Fruit fly (Drosophila melanogaster) whole organism, embryonic: ENCODE data around the gene Ide.

ENCODE experiments used
- Blimp-1 ChIP-seq: fragments of 200-800 bp; sonication (Bioruptor generic); optimal IDR thresholded peaks from 3 replicates; lab custom pipeline; 2018; ENCODE audit warnings: missing biosample characterization, missing genetic modification characterization, mild to moderate bottlenecking, moderate library complexity, missing genetic modification reagents
- CG1024 ChIP-seq: fragments of 200-800 bp; sonication (Bioruptor generic); IDR thresholded peaks from 2 replicates; pipeline ENCODE4 v1.3.6; 2022; ENCODE audit warnings: missing biosample characterization, missing genetic modification characterization
- CG10274 ChIP-seq: fragments of 200-800 bp; sonication (Bioruptor generic); optimal IDR thresholded peaks from 3 replicates; lab custom pipeline; 2017; ENCODE audit warnings: missing biosample characterization, mild to moderate bottlenecking, missing genetic modification characterization
- CG11085 ChIP-seq: fragments of 200-800 bp; sonication (Bioruptor generic); IDR thresholded peaks from 2 replicates; pipeline ENCODE4 v1.3.6; 2022; ENCODE audit warnings: missing biosample characterization, missing genetic modification characterization
- CG11695 ChIP-seq: fragments of 200-800 bp; sonication (Bioruptor generic); IDR thresholded peaks from 3 replicates; pipeline ENCODE4 v1.3.6; 2022; ENCODE audit warnings: missing biosample characterization, missing genetic modification characterization
- CG12155 ChIP-seq: fragments of 200-800 bp; sonication (Bioruptor generic); optimal IDR thresholded peaks from 3 replicates; lab custom pipeline; 2016; ENCODE audit warnings: missing biosample characterization, missing genetic modification characterization
- CG13424 ChIP-seq: fragments of 200-800 bp; sonication (Bioruptor generic); optimal IDR thresholded peaks from 2 replicates; lab custom pipeline; 2019; ENCODE audit warnings: missing biosample characterization, mild to moderate bottlenecking, missing genetic modification characterization, moderate library complexity
- CG14014 ChIP-seq: fragments of 200-800 bp; sonication (Bioruptor generic); IDR thresholded peaks from 2 replicates; pipeline ENCODE4 v1.3.6; 2022; ENCODE audit warnings: missing biosample characterization, missing genetic modification characterization
- CG17385 ChIP-seq: fragments of 200-800 bp; sonication (Bioruptor generic); optimal IDR thresholded peaks from 3 replicates; lab custom pipeline; 2018; ENCODE audit warnings: missing biosample characterization, mild to moderate bottlenecking, missing genetic modification characterization
- CG17612 ChIP-seq: fragments of 200-800 bp; sonication (Bioruptor generic); IDR thresholded peaks from 2 replicates; pipeline ENCODE4 v1.3.6; 2022; ENCODE audit warnings: missing biosample characterization, missing genetic modification characterization
- CG2116 ChIP-seq: fragments of 200-800 bp; sonication (Bioruptor generic); optimal IDR thresholded peaks from 3 replicates; lab custom pipeline; 2018; ENCODE audit warnings: missing biosample characterization, mild to moderate bottlenecking, missing genetic modification characterization
- CG31224 ChIP-seq: fragments of 200-800 bp; sonication (Bioruptor generic); IDR thresholded peaks from 2 replicates; pipeline ENCODE4 v1.3.6; 2022; ENCODE audit warnings: missing biosample characterization, missing genetic modification characterization
- CG32772 ChIP-seq: fragments of 200-800 bp; sonication (Bioruptor generic); IDR thresholded peaks from 2 replicates; pipeline ENCODE4 v1.3.6; 2022; ENCODE audit warnings: missing biosample characterization, missing genetic modification characterization
- CG5953 ChIP-seq: fragments of 200-800 bp; sonication (Bioruptor generic); IDR thresholded peaks from 2 replicates; pipeline ENCODE4 v1.3.6; 2022; ENCODE audit warnings: missing biosample characterization, missing genetic modification characterization
- CG6254 ChIP-seq: fragments of 200-800 bp; sonication (Bioruptor generic); optimal IDR thresholded peaks from 3 replicates; lab custom pipeline; 2017; ENCODE audit warnings: mild to moderate bottlenecking, missing biosample characterization, missing genetic modification reagents, missing genetic modification characterization
- CG7357 ChIP-seq: fragments of 200-800 bp; sonication (Bioruptor generic); IDR thresholded peaks from 3 replicates; pipeline ENCODE4 v1.3.6; 2022; ENCODE audit warnings: missing biosample characterization, missing genetic modification characterization
- CG8281 ChIP-seq: fragments of 200-800 bp; sonication (Bioruptor generic); optimal IDR thresholded peaks from 2 replicates; lab custom pipeline; 2018; ENCODE audit warnings: missing biosample characterization, mild to moderate bottlenecking, missing genetic modification characterization, moderate library complexity
- CG8290 ChIP-seq, 3 experiments: fragments of 200-800 bp; sonication (Bioruptor generic); optimal IDR thresholded peaks; 2 replicates each; lab custom pipeline; 2016 to 2019; ENCODE audit warnings: missing biosample characterization in 3 of 3, missing genetic modification characterization in 3 of 3, mild to moderate bottlenecking in 2 of 3, moderate library complexity in 1 of 3
- CG9727 ChIP-seq: fragments of 200-800 bp; sonication (Bioruptor generic); optimal IDR thresholded peaks from 3 replicates; lab custom pipeline; 2017; ENCODE audit warnings: missing biosample characterization, mild to moderate bottlenecking, missing genetic modification characterization
- Gug ChIP-seq: fragments of 200-800 bp; sonication (Bioruptor generic); IDR thresholded peaks from 4 replicates; pipeline ENCODE4 v1.3.6; 2022; ENCODE audit warnings: missing biosample characterization, missing genetic modification characterization
- HmgZ ChIP-seq: fragments of 200-800 bp; sonication (Bioruptor generic); optimal IDR thresholded peaks from 2 replicates; lab custom pipeline; 2018; ENCODE audit warnings: missing biosample characterization, mild to moderate bottlenecking, missing genetic modification characterization
- Hr3 ChIP-seq: fragments of 200-800 bp; sonication (Bioruptor generic); optimal IDR thresholded peaks from 3 replicates; lab custom pipeline; 2016; ENCODE audit warnings: missing biosample characterization, missing genetic modification characterization
- Hsf ChIP-seq: fragments of 200-800 bp; sonication (Bioruptor generic); optimal IDR thresholded peaks from 3 replicates; lab custom pipeline; 2016; ENCODE audit warnings: missing biosample characterization, missing genetic modification characterization
- NC2β ChIP-seq: fragments of 200-800 bp; sonication (Bioruptor generic); optimal IDR thresholded peaks from 2 replicates; lab custom pipeline; 2016; ENCODE audit warnings: missing biosample characterization, missing genetic modification characterization
- Neu2 ChIP-seq: fragments of 200-800 bp; sonication (Bioruptor generic); optimal IDR thresholded peaks from 3 replicates; lab custom pipeline; 2016; ENCODE audit warnings: missing biosample characterization, missing genetic modification characterization, borderline replicate concordance
- NfI ChIP-seq: fragments of 200-800 bp; sonication (Bioruptor generic); optimal IDR thresholded peaks from 3 replicates; lab custom pipeline; 2018; ENCODE audit warnings: missing biosample characterization, mild to moderate bottlenecking, missing genetic modification characterization, moderate library complexity
- Oli ChIP-seq: fragments of 200-800 bp; sonication (Bioruptor generic); optimal IDR thresholded peaks from 2 replicates; lab custom pipeline; 2018; ENCODE audit warnings: missing biosample characterization, mild to moderate bottlenecking, missing genetic modification characterization, moderate library complexity
- Opbp ChIP-seq: fragments of 200-800 bp; sonication (Bioruptor generic); IDR thresholded peaks from 3 replicates; pipeline ENCODE4 v1.3.6; 2022; ENCODE audit warnings: missing biosample characterization, missing genetic modification characterization; ENCODE audit not compliant: partially characterized antibody
- Trl ChIP-seq, 3 experiments: fragments of >200 bp in 2 of 3; fragments of 200-800 bp in 1 of 3; sonication (Bioruptor generic) in 1 of 3; optimal IDR thresholded peaks; 2 replicates in 1 of 3; 3 replicates in 2 of 3; lab custom pipeline; 2016 to 2017; ENCODE audit warnings: missing biosample characterization in 1 of 3, missing genetic modification characterization in 1 of 3
- ac ChIP-seq: fragments of 200-800 bp; sonication (Bioruptor generic); optimal IDR thresholded peaks from 3 replicates; lab custom pipeline; 2017; ENCODE audit warnings: missing biosample characterization, mild to moderate bottlenecking, missing genetic modification characterization
- ap ChIP-seq: fragments of 200-800 bp; sonication (Bioruptor generic); IDR thresholded peaks from 2 replicates; pipeline ENCODE4 v1.3.6; 2022; ENCODE audit warnings: missing biosample characterization, missing genetic modification characterization
- btn ChIP-seq: fragments of 200-800 bp; sonication (Bioruptor generic); optimal IDR thresholded peaks from 2 replicates; lab custom pipeline; 2016; ENCODE audit warnings: missing biosample characterization, missing genetic modification characterization
- cas ChIP-seq: fragments of 200-800 bp; sonication (Bioruptor generic); IDR thresholded peaks from 2 replicates; pipeline ENCODE4 v1.3.6; 2022; ENCODE audit warnings: missing biosample characterization, missing genetic modification characterization
- cwo ChIP-seq: fragments of 200-800 bp; sonication (Bioruptor generic); optimal IDR thresholded peaks from 3 replicates; lab custom pipeline; 2017; ENCODE audit warnings: missing biosample characterization, missing genetic modification characterization, mild to moderate bottlenecking, moderate library complexity, missing genetic modification reagents
- eve ChIP-seq, 2 experiments: fragments of >200 bp; optimal IDR thresholded peaks; 2 replicates each; lab custom pipeline; 2017; ENCODE audit warnings: missing biosample characterization in 2 of 2, missing genetic modification characterization in 2 of 2
- fd102C ChIP-seq: fragments of 200-800 bp; sonication (Bioruptor generic); optimal IDR thresholded peaks from 2 replicates; lab custom pipeline; 2018; ENCODE audit warnings: missing biosample characterization, mild to moderate bottlenecking, missing genetic modification characterization, moderate library complexity
- gfzf ChIP-seq: fragments of 200-800 bp; sonication (Bioruptor generic); optimal IDR thresholded peaks from 2 replicates; lab custom pipeline; 2016; ENCODE audit warnings: missing biosample characterization, mild to moderate bottlenecking, missing genetic modification characterization, moderate library complexity
- ham ChIP-seq: fragments of 200-800 bp; sonication (Bioruptor generic); IDR thresholded peaks from 2 replicates; pipeline ENCODE4 v1.3.6; 2022; ENCODE audit warnings: missing biosample characterization, missing genetic modification characterization
- hbn ChIP-seq: fragments of 200-800 bp; sonication (Bioruptor generic); IDR thresholded peaks from 2 replicates; pipeline ENCODE4 v1.3.6; 2022; ENCODE audit warnings: missing biosample characterization, missing genetic modification characterization; ENCODE audit not compliant: partially characterized antibody
- hth ChIP-seq: fragments of >200 bp; optimal IDR thresholded peaks from 2 replicates; lab custom pipeline; 2017; ENCODE audit warnings: inconsistent platforms
- nerfin-1 ChIP-seq: fragments of 200-800 bp; sonication (Bioruptor generic); optimal IDR thresholded peaks from 3 replicates; lab custom pipeline; 2019; ENCODE audit warnings: missing biosample characterization, mild to moderate bottlenecking, missing genetic modification characterization, moderate library complexity
- nerfin-2 ChIP-seq: fragments of 200-800 bp; sonication (Bioruptor generic); IDR thresholded peaks from 2 replicates; pipeline ENCODE4 v1.3.6; 2022; ENCODE audit warnings: missing biosample characterization, missing genetic modification characterization; ENCODE audit not compliant: partially characterized antibody
- otp ChIP-seq: fragments of 200-800 bp; sonication (Bioruptor generic); IDR thresholded peaks from 3 replicates; pipeline ENCODE4, ENCODE4 v1.3.6; 2022; ENCODE audit warnings: missing biosample characterization, missing genetic modification characterization
- repo ChIP-seq: fragments of 200-800 bp; sonication (Bioruptor generic); optimal IDR thresholded peaks from 2 replicates; lab custom pipeline; 2016; ENCODE audit warnings: missing biosample characterization, missing genetic modification characterization
- run ChIP-seq: fragments of 200-800 bp; sonication (Bioruptor generic); optimal IDR thresholded peaks from 3 replicates; lab custom pipeline; 2018; ENCODE audit warnings: missing biosample characterization, mild to moderate bottlenecking, missing genetic modification characterization
- scrt ChIP-seq: fragments of 200-800 bp; sonication (Bioruptor generic); optimal IDR thresholded peaks from 2 replicates; lab custom pipeline; 2018; ENCODE audit warnings: missing biosample characterization, mild to moderate bottlenecking, missing genetic modification characterization, moderate library complexity
- tna ChIP-seq: fragments of 200-800 bp; sonication (Bioruptor generic); IDR thresholded peaks from 2 replicates; pipeline ENCODE4 v1.3.6; 2022; ENCODE audit warnings: missing biosample characterization, missing genetic modification characterization; ENCODE audit not compliant: partially characterized antibody
- wor ChIP-seq: fragments of 200-800 bp; sonication (Bioruptor generic); IDR thresholded peaks from 2 replicates; pipeline ENCODE4 v1.3.6; 2022; ENCODE audit warnings: missing biosample characterization, missing genetic modification characterization
- zen2 ChIP-seq: fragments of 200-800 bp; sonication (Bioruptor generic); IDR thresholded peaks from 3 replicates; pipeline ENCODE4 v1.3.6; 2022; ENCODE audit warnings: missing biosample characterization, missing genetic modification characterization; ENCODE audit not compliant: partially characterized antibody

The Ide gene

dm6 chr3L:20395257-20395909 lies 19.7 kb upstream of the Ide start (continued):
- TF ChIP-seq CG1024 (no peak), fd102C (GFP tag; lab: Kevin White, UChicago) (no peak), Oli (tag; lab: Kevin White, UChicago) (peak; percentile 48), repo (GFP tag; lab: Kevin White, UChicago) (no peak), otp (GFP tag; lab: Robert Waterston, UW) (0 out of 3 replicates have a peak, but pooled peaks have one; percentile 26), CG17612 (GFP tag; lab: Robert Waterston, UW) (no peak), ap (no peak), Gug (peak; percentile 17; the same call in 1 of the 4 replicates), nerfin-2 (GFP tag; lab: Robert Waterston, UW) (no peak), CG8290 (GFP tag; optimal IDR thresholded peaks at IDR 0.05; lab: Kevin White, UChicago) (no peak), CG8290 (tag; optimal IDR thresholded peaks at IDR 0.05; lab: Kevin White, UChicago) (peak in 1 of 2 experiments; percentile 76), Opbp (no peak), CG11085 (GFP tag; lab: Robert Waterston, UW) (no peak), CG7357 (GFP tag; lab: Robert Waterston, UW) (no peak), cas (GFP tag; lab: Robert Waterston, UW) (no peak), zen2 (GFP tag; lab: Robert Waterston, UW) (no peak), nerfin-1 (tag; lab: Kevin White, UChicago) (no peak), CG11695 (GFP tag; lab: Robert Waterston, UW) (peak; percentile 46; the same call in 1 of the 3 replicates), CG5953 (0 out of 2 replicates have a peak, but pooled peaks have one; percentile 20), gfzf (GFP tag; lab: Kevin White, UChicago) (no peak), CG2116 (GFP tag; lab: Kevin White, UChicago) (no peak), eve (GFP tag; optimal IDR thresholded peaks at IDR 0.05; lab: Kevin White, UChicago) (no peak), HmgZ (tag; lab: Kevin White, UChicago) (peak; percentile 72), wor (no peak), NfI (GFP tag; lab: Kevin White, UChicago) (peak; percentile 3), hbn (GFP tag; lab: Robert Waterston, UW) (no peak), CG6254 (GFP tag; lab: Kevin White, UChicago) (no peak), Blimp-1 (GFP tag; lab: Kevin White, UChicago) (no peak), CG9727 (GFP tag; lab: Kevin White, UChicago) (peak; percentile 57), CG32772 (GFP tag; lab: Robert Waterston, UW) (no peak), CG13424 (tag; lab: Kevin White, UChicago) (peak; percentile 26), CG14014 (GFP tag; lab: Robert Waterston, UW) (no peak), NC2β (no peak), tna (GFP tag; lab: Robert Waterston, UW) (no peak), Hr3 (GFP tag; lab: Kevin White, UChicago) (peak; percentile 48), run (tag; lab: Kevin White, UChicago) (no peak), ac (GFP tag; lab: Kevin White, UChicago) (no peak), CG10274 (GFP tag; lab: Kevin White, UChicago) (peak; percentile 13), cwo (GFP tag; lab: Kevin White, UChicago) (peak; percentile 85), btn (GFP tag; lab: Kevin White, UChicago) (no peak), CG31224 (GFP tag; lab: Robert Waterston, UW) (no peak), Hsf (GFP tag; lab: Kevin White, UChicago) (peak; percentile 62), CG17385 (peak; percentile 30), CG12155 (GFP tag; lab: Kevin White, UChicago) (peak; percentile 60), ham (no peak), Trl (optimal IDR thresholded peaks at IDR 0.05; lab: Kevin White, UChicago) (peak in 1 of 2 experiments; percentile 5), Trl (GFP tag; optimal IDR thresholded peaks at IDR 0.05; lab: Kevin White, UChicago) (no peak), hth (no peak), scrt (no peak), CG8281 (tag; lab: Kevin White, UChicago) (peak; percentile 12), Neu2 (GFP tag; lab: Kevin White, UChicago) (no peak)
